Fruit fly (Drosophila melanogaster) ovary, adult (tissue): Measurements from ENCODE around the gene dpr19.

Experiments
- CG17801 ChIP-seq: fragments of 200-800 bp; optimal IDR thresholded peaks from 2 replicates; lab custom pipeline; 2019; ENCODE audit warnings: missing biosample characterization, mild to moderate bottlenecking, missing genetic modification characterization, moderate library complexity; ENCODE audit not compliant: partially characterized antibody

dpr19 gene

dm6 chr2L:10356508-10356907, 19.5 kb upstream of the dpr19 start, which contains the start of the genes CtsL4 and ClpP:
Gene CtsL4, minus strand, starts transcription at chr2L:10356597.
Gene ClpP, plus strand, starts transcription at chr2L:10356795.
- TF ChIP-seq CG17801, result no peak

DNA sequence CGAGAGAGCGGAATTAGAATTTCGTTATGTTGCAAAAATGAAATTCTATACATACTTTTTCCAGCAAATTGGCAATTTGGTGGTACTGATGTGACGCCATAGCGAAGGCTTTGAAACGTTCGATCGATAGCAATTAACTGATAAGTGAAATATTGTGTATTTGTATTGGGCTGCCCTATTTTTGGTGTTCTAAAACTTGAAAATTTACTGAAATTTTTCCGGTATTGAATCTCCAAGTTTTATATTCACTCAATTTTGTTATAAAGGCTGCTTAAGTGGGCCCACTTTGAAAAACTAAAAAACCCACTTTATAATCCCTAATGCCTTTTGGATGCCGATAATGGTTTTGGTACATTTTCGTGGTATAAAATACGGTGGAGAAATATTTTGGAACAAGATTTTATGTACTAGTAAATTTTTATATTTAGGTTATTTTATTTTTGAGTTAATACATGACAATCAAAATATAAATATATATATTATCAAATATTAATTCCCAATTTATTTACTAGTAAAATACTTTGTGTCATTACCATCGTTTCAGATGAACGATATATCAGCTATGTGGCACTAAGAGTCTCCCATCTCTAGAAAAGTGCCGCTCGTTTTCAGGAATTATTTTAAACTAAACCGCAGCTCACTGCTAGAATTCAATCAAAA, 13.4 kb upstream of the dpr19 start, which contains the start of the genes Cand1 and pim:
TSS of gene Cand1 (minus strand) at position 300 of the 660 bp plus-strand sequence.
TSS of gene pim (plus strand) at position 582 of the 660 bp plus-strand sequence.
- no peak for TF ChIP-seq CG17801

DNA sequence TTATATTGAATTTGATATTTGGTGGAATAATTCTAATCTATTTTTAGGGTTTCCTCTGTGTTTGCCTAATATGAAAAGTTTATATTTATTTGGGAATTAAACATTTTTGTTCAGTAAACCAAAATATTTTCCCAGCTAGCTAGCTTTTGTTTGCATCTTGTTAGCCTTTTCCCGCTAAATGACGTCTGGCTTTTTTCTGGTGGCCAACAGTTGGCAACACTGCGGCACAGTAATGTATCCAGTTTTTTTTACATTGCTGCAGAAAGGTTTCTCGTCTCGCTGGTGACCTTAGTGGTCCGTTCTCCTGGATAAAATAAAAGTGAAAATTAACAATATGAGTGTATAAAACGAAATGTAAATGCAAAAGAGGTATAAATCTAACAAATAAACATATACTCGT, 11.7 kb upstream of the dpr19 start, which contains the start of gene lft:
TSS of gene lft (plus strand) at position 243 of the 400 bp plus-strand sequence.
- TF ChIP-seq CG17801, result no peak

dm6 chr2L:10366525-10366924, 9.4 kb upstream of the dpr19 start, which contains the start of gene CG5056:
Gene CG5056, plus strand, starts transcription at chr2L:10366692.
- TF ChIP-seq CG17801, result peak; percentile 67

DNA sequence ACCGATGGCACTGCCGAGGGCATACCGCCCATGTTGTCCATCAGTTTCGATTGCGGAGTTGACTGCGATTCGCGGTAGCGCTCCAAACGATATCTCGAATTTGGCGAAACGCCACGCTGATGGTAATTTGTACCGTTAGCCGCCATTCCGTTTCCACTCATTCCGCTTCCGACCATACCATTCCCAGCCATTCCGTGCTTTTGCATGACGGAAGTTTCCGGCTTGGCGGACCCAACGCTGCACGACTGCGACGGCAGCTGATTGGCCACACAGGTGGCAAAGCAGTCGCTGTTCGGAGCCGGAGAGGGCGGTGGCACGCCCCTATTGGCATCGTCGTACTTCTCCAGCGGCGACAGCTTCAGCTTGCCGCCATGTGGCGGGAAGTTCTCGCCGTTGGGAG, 3.7 kb upstream of the dpr19 start:
- TF ChIP-seq CG17801, result no peak

DNA sequence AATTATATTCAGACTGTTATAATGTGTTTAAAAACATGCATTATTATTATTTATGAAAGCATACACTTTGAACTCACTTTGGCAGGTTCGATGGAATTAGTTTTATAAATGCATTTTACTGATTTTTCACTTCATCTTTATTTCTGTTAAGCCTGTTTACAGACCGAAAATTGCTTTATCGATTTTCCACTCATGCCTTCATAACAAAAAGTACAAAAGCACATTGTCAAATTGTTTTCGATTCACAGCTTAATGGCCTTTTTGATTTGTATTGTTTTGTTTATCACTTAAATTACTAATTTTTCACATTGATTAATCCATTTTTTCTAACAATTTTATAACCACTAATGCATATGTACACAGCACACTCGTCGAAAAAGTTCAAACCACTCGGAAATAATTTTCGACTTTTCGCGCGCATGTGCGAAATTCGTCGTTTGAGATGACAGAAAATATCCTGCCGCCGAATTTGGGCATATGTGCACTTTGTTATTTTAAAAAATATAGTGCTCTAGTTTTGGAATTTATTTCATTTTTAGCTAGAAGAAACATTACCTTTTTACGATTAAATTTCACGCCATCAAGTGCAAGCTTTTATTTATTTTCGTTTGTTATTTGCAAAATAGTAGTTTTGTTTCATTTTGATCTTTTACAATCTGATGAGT, 2.2 kb upstream of the dpr19 start, which contains the start of gene rho-5:
TSS of gene rho-5 (minus strand) at position 296 of the 665 bp plus-strand sequence.
- TF ChIP-seq CG17801, result no peak

- no peak for TF ChIP-seq CG17801
These were observed 308 bp downstream of the dpr19 start for dm6 chr2L:10376276-10376675.

DNA sequence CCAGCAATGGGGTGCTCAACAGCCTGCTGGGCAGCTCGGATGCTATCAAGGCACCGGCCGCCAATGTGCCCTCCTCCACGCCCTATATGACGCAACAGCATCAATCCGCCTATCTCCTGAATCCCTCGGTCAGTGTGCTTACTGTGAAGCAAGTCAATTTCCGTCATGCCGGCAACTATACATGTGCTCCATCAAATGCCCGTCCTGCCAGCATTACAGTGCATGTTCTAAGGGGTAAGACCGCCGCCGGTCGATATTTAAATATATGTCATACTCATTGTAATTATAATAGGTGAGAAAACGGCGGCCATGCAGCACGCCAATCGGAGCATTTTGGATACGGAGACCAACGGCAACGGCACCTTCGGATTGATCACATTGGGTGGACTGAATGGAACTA, 2.7 kb downstream of the dpr19 start:
- no peak for TF ChIP-seq CG17801

DNA sequence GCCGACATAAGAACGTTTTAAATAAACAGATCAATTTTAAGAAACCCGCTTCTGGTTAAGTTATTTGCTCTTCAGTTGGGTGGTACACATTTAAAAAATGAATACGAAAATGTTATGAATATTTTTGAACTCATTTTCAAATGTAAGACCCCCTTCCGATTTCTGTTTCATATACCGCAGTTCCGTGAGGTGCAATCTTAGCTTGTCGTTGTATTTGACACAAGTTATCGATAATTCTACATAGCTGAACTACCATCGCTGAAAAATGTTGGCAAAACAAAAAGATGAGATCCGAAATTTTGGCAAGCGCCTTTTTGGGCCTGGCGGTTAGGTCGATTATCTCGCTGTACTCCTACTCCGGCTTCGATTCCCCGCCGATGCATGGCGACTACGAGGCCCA, 3.9 kb downstream of the dpr19 start, which contains the start of gene gny:
TSS of gene gny (plus strand) at position 239 of the 400 bp plus-strand sequence.
- TF ChIP-seq CG17801, result no peak

DNA sequence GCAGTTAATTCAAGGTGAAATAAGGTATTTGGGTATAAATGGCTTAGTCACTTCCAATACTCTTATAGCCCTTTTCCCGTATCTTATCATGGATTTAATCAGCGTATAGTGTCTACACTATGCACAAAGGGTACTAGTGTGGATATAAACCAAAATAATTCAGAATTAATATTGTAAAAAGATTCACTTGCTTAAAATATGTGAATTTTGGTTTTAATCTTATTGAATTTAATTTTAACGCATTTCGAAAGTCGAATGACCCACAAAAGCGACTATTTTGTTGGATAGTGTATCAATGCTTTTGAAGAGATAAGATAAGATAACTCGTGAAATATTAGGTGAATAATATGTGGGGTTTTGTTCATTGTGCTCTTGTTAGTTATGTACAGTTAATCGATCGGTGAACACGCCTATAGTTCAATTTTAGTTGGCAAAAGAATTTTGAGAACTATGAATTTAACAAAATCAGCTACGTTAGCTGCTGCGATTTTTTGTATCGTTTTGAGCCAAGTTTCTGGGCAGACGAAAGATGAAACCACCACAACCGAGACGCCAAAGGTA, 6.0 kb downstream of the dpr19 start, which contains the start of gene CG5096:
TSS of gene CG5096 (plus strand) at position 374 of the 561 bp plus-strand sequence.
- TF ChIP-seq CG17801, result peak; percentile 33

DNA sequence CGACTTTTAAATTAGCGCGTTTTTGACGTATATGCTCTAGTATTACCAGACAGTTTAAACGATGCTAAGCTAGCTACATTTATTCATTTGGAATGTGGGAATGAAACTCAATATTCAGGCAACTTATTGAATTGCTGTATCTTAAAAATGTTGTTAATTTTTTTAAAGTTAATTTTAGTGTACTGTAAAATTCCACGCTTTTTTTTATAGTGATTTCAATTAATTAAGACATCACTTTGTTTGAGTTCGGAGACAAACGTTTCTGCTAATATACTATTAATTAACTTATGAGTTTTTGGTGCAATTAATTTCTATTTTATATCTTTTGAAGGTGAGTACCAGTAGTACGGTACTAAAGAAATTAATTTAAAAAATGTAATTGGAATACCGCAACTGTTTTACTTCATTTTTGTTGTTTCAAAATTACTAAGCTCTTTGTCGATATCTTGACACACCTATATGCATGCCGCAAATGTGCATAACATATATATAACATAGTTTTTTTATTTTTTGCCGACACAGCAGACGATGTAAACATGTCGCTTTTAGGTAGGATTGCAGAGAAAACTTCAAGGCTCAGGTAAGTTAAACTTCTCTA, 10.3 kb downstream of the dpr19 start, which contains the start of the genes Cdk1 and mRpS7:
TSS of gene Cdk1 (minus strand) at position 55 of the 598 bp plus-strand sequence.
TSS of gene mRpS7 (plus strand) at position 455 of the 598 bp plus-strand sequence.
- TF ChIP-seq CG17801, result peak; percentile 36

DNA sequence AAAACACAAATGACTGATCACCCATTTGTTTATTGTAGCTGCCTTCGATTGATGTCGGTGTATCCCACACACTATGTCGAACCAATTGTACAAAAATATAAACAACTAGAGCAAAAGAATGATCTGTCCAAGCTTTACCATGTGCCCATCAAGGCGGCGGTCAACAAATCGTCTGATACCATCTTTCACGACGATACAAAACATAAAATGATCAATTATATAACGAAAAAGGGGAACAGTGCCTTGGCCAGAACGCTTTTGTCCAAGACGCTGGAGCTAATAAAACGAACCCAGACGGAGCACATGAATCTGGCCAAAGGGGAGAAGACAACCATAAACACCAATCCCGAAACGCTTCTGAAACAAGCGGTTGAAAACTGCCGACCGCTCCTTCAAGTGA, 10.9 kb downstream of the dpr19 start:
- no peak for TF ChIP-seq CG17801

- TF ChIP-seq CG17801, result peak; percentile 41
These were observed 12.1 kb downstream of the dpr19 start, which contains the start of gene da for dm6 chr2L:10387869-10388726. Gene da, plus strand, starts transcription at chr2L:10388105.

DNA sequence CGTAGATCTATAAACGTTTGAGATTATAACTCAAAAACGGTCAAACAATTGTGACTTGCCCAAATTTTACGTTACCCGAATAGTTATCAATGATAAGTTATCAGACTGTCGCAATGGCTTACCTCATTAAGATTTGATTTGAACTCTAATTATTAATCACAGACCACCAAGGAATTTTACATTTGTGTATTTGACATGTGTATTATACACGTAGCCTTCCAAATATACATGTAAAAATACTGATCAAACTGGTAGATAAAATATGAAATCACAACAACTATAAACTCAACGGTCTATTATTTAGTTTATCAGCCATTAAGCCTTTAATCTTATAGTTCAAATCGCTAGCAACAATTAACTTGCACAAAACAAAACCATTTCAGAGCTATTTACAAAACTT, 17.5 kb downstream of the dpr19 start:
- no peak for TF ChIP-seq CG17801

DNA sequence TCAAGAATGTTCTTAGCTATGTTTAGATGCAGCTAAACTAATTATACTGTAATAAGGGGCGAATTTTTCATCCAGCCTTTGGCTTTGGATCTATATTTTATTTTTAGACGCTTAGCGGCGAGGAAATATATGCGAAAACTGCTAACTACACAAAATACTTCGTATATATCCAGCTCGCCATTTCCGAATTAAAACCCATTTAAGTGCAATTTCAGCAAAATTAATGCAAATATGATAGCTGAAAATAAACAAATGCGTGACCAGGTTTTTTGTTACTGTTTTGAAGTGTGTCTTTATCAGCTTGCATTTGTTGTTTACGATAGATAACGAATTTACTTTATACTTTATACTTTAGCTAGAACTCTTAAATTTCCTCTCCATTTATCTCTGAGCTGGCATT, 19.1 kb downstream of the dpr19 start:
- TF ChIP-seq CG17801, result peak; percentile 8
